Worm (Caenorhabditis elegans) whole organism, L1 larva: ENCODE data around the gene Y73C8C.12.
"Not testable (repeated sequence)": the region's sequence is repeated elsewhere in the genome, so short reads cannot be mapped to it uniquely, and the experiment has no call there.

ENCODE experiments used
- C04F5.9 ChIP-seq: sonication (generic microtip); optimal IDR thresholded peaks from 2 replicates; lab custom pipeline; 2016; ENCODE audit warnings: missing genetic modification characterization, missing compliant biosample characterization
- C16A3.4 ChIP-seq: fragments of 150-350 bp; optimal IDR thresholded peaks from 2 replicates; lab custom pipeline; 2014; ENCODE audit warnings: missing biosample characterization, missing genetic modification characterization
- F16B12.6 ChIP-seq: fragments of 150-350 bp; optimal IDR thresholded peaks from 2 replicates; lab custom pipeline; 2014; ENCODE audit warnings: missing biosample characterization, missing genetic modification characterization
- alr-1 ChIP-seq: fragments of 200-800 bp; sonication (Bioruptor generic); optimal IDR thresholded peaks from 2 replicates; lab custom pipeline; 2018; ENCODE audit warnings: borderline replicate concordance, mild to moderate bottlenecking, missing genetic modification characterization, missing compliant biosample characterization
- aly-2 ChIP-seq: fragments of 150-350 bp; optimal IDR thresholded peaks from 2 replicates; lab custom pipeline; 2014; ENCODE audit warnings: missing biosample characterization, missing genetic modification characterization
- ceh-63 ChIP-seq: fragments of 200-800 bp; sonication (Bioruptor generic); optimal IDR thresholded peaks from 2 replicates; lab custom pipeline; 2018; ENCODE audit warnings: mild to moderate bottlenecking, missing genetic modification characterization, missing compliant biosample characterization
- ceh-8 ChIP-seq: fragments of 200-800 bp; sonication (Bioruptor generic); optimal IDR thresholded peaks from 2 replicates; lab custom pipeline; 2018; ENCODE audit warnings: mild to moderate bottlenecking, missing genetic modification characterization, moderate library complexity, missing compliant biosample characterization
- ceh-82 ChIP-seq, 3 experiments: fragments of 150-350 bp in 1 of 3; sonication (generic microtip) in 2 of 3; optimal IDR thresholded peaks; 2 replicates each; lab custom pipeline; 2014 to 2017; ENCODE audit warnings: missing biosample characterization in 3 of 3, missing genetic modification characterization in 3 of 3
- ceh-88 ChIP-seq: fragments of 200-800 bp; sonication (Bioruptor generic); IDR thresholded peaks from 2 replicates; pipeline ENCODE4 v1.3.6; 2022; ENCODE audit warnings: missing genetic modification characterization, missing compliant biosample characterization
- ceh-90 ChIP-seq: sonication (generic microtip); optimal IDR thresholded peaks from 2 replicates; lab custom pipeline; 2016; ENCODE audit warnings: missing genetic modification characterization, missing compliant biosample characterization
- ces-1 ChIP-seq: fragments of 150-350 bp; optimal IDR thresholded peaks from 2 replicates; lab custom pipeline; 2014; ENCODE audit warnings: missing biosample characterization, missing genetic modification reagents, missing genetic modification characterization
- dpl-1 ChIP-seq, 3 experiments: fragments of 150-350 bp in 2 of 3; sonication (generic microtip) in 1 of 3; optimal IDR thresholded peaks; 2 replicates each; lab custom pipeline; 2014 to 2017; ENCODE audit warnings: missing biosample characterization in 3 of 3, missing genetic modification characterization in 3 of 3, missing genetic modification reagents in 3 of 3
- dsc-1 ChIP-seq: sonication (generic microtip); optimal IDR thresholded peaks from 2 replicates; lab custom pipeline; 2016; ENCODE audit warnings: mild to moderate bottlenecking, missing genetic modification characterization, missing compliant biosample characterization
- efl-3 ChIP-seq: fragments of 200-800 bp; sonication (Bioruptor generic); optimal IDR thresholded peaks from 2 replicates; lab custom pipeline; 2018; ENCODE audit warnings: mild to moderate bottlenecking, missing genetic modification characterization, missing compliant biosample characterization
- egl-13 ChIP-seq: sonication (generic microtip); optimal IDR thresholded peaks from 2 replicates; lab custom pipeline; 2016; ENCODE audit warnings: missing genotype, missing genetic modification reagents, missing genetic modification characterization, missing compliant biosample characterization
- elt-2 ChIP-seq: sonication (generic microtip); optimal IDR thresholded peaks from 2 replicates; lab custom pipeline; 2016; ENCODE audit warnings: missing genetic modification characterization, mild to moderate bottlenecking, inconsistent platforms, missing compliant biosample characterization, missing genetic modification reagents
- ets-5 ChIP-seq: fragments of 200-800 bp; sonication (Bioruptor generic); IDR thresholded peaks from 2 replicates; pipeline ENCODE4 v1.3.6; 2022; ENCODE audit warnings: missing genetic modification characterization, missing compliant biosample characterization
- fkh-10 ChIP-seq: sonication (generic microtip); optimal IDR thresholded peaks from 2 replicates; lab custom pipeline; 2017; ENCODE audit warnings: missing biosample characterization, missing genetic modification reagents, missing genetic modification characterization
- hlh-17 ChIP-seq: fragments of 200-800 bp; sonication (Bioruptor generic); optimal IDR thresholded peaks from 2 replicates; lab custom pipeline; 2018; ENCODE audit warnings: missing genetic modification characterization, mild to moderate bottlenecking, missing compliant biosample characterization, moderate library complexity, borderline replicate concordance
- lin-13 ChIP-seq: fragments of 150-350 bp; optimal IDR thresholded peaks from 2 replicates; lab custom pipeline; 2014; ENCODE audit warnings: missing biosample characterization, missing genetic modification reagents, missing genetic modification characterization
- lin-14 ChIP-seq: fragments of 200-800 bp; sonication (Bioruptor generic); optimal IDR thresholded peaks from 2 replicates; lab custom pipeline; 2018; ENCODE audit warnings: mild to moderate bottlenecking, missing genetic modification characterization, moderate library complexity, missing compliant biosample characterization
- mef-2 ChIP-seq: fragments of 150-350 bp; optimal IDR thresholded peaks from 2 replicates; lab custom pipeline; 2014; ENCODE audit warnings: missing biosample characterization, missing genetic modification characterization
- nhr-19 ChIP-seq: fragments of 200-800 bp; sonication (Bioruptor generic); conservative IDR thresholded peaks from 2 replicates; pipeline ENCODE4 v1.3.6; 2022; ENCODE audit warnings: missing genetic modification characterization, missing compliant biosample characterization
- nhr-47 ChIP-seq: sonication (generic microtip); optimal IDR thresholded peaks from 2 replicates; lab custom pipeline; 2016; ENCODE audit warnings: mild to moderate bottlenecking, missing genetic modification characterization, moderate library complexity, missing compliant biosample characterization
- nhr-77 ChIP-seq: fragments of 150-350 bp; optimal IDR thresholded peaks from 2 replicates; lab custom pipeline; 2014; ENCODE audit warnings: missing biosample characterization, missing genetic modification characterization
- nhr-85 ChIP-seq: sonication (generic microtip); peaks from one replicate; lab custom pipeline; 2016; ENCODE audit warnings: missing genetic modification characterization, inconsistent platforms, missing compliant biosample characterization
- nhr-90 ChIP-seq: sonication (generic microtip); optimal IDR thresholded peaks from 2 replicates; lab custom pipeline; 2016; ENCODE audit warnings: mild to moderate bottlenecking, missing genetic modification characterization, missing compliant biosample characterization; ENCODE audit not compliant: poor library complexity
- pqm-1 ChIP-seq: sonication (generic microtip); optimal IDR thresholded peaks from 3 replicates; lab custom pipeline; 2017; ENCODE audit warnings: missing biosample characterization, missing genetic modification characterization
- rnt-1 ChIP-seq: sonication (generic microtip); optimal IDR thresholded peaks from 2 replicates; lab custom pipeline; 2016; ENCODE audit warnings: mild to moderate bottlenecking, missing genetic modification characterization, moderate library complexity, missing compliant biosample characterization
- snpc-4 ChIP-seq: fragments of 150-350 bp; optimal IDR thresholded peaks from 2 replicates; lab custom pipeline; 2014; ENCODE audit warnings: missing biosample characterization, missing genetic modification characterization
- snu-23 ChIP-seq: sonication (generic microtip); optimal IDR thresholded peaks from 2 replicates; lab custom pipeline; 2016; ENCODE audit warnings: missing genetic modification characterization, missing compliant biosample characterization
- sox-4 ChIP-seq: sonication (generic microtip); optimal IDR thresholded peaks from 2 replicates; lab custom pipeline; 2016; ENCODE audit warnings: missing genetic modification characterization, missing compliant biosample characterization
- sup-37 ChIP-seq: fragments of 200-800 bp; sonication (Bioruptor generic); optimal IDR thresholded peaks from 2 replicates; lab custom pipeline; 2018; ENCODE audit warnings: mild to moderate bottlenecking, missing genetic modification characterization, missing compliant biosample characterization
- swsn-7 ChIP-seq: sonication (generic microtip); optimal IDR thresholded peaks from 2 replicates; lab custom pipeline; 2016; ENCODE audit warnings: missing genetic modification characterization, missing compliant biosample characterization
- unc-62 ChIP-seq: fragments of 150-350 bp; optimal IDR thresholded peaks from 2 replicates; lab custom pipeline; 2014; ENCODE audit warnings: missing biosample characterization, missing genetic modification reagents, missing genetic modification characterization
- vab-15 ChIP-seq: sonication (generic microtip); optimal IDR thresholded peaks from 2 replicates; lab custom pipeline; 2017; ENCODE audit warnings: missing genotype, mild to moderate bottlenecking, missing genetic modification characterization, missing compliant biosample characterization
- zip-4 ChIP-seq: fragments of 200-800 bp; sonication (Bioruptor generic); optimal IDR thresholded peaks from 2 replicates; lab custom pipeline; 2018; ENCODE audit warnings: mild to moderate bottlenecking, missing genetic modification characterization, moderate library complexity, missing compliant biosample characterization
- ztf-4 ChIP-seq: fragments of 150-350 bp; optimal IDR thresholded peaks from 2 replicates; lab custom pipeline; 2014; ENCODE audit warnings: missing biosample characterization, missing genetic modification characterization

Gene Y73C8C.12

ce11 chrV:3102049-3102448 is 23.0 kb upstream of the Y73C8C.12 start, which contains the start of gene Y73C8C.4:
TSS of gene Y73C8C.4 (minus strand) at chrV:3102149.
- not testable (repeated sequence) for TF ChIP-seq F16B12.6; sox-4 (tag; lab: Kevin White, UChicago); swsn-7 (tag; lab: Kevin White, UChicago)

- no peak for TF ChIP-seq rnt-1 (tag; lab: Kevin White, UChicago)
- no peak for TF ChIP-seq aly-2 (tag; lab: Kevin White, UChicago)
- TF ChIP-seq efl-3 (GFP tag; lab: Kevin White, UChicago) = no peak
- TF ChIP-seq dsc-1 (tag; lab: Kevin White, UChicago) = no peak
- TF ChIP-seq elt-2 (tag; lab: Kevin White, UChicago) = no peak
- no peak for TF ChIP-seq F16B12.6
- no peak for TF ChIP-seq egl-13 (tag; lab: Kevin White, UChicago)
- no peak for TF ChIP-seq vab-15 (tag; lab: Kevin White, UChicago)
- no peak for TF ChIP-seq lin-14 (GFP tag; lab: Kevin White, UChicago)
- no peak for TF ChIP-seq nhr-47 (tag; lab: Kevin White, UChicago)
- no peak for TF ChIP-seq ceh-90 (tag; lab: Kevin White, UChicago)
Observed at ce11 chrV:3104134-3104533, 20.9 kb upstream of the Y73C8C.12 start, which contains the start of gene str-66. TSS of gene str-66 (minus strand) at chrV:3104234.

- TF ChIP-seq ceh-88 (GFP tag; lab: Robert Waterston, UW) (no peak), zip-4 (GFP tag; lab: Kevin White, UChicago) (no peak), ceh-82 (tag; optimal IDR thresholded peaks at IDR 0.05; lab: Kevin White, UChicago) (no peak), egl-13 (tag; lab: Kevin White, UChicago) (no peak), ces-1 (GFP tag; lab: Kevin White, UChicago) (no peak), mef-2 (tag; lab: Kevin White, UChicago) (no peak), nhr-77 (no peak), snpc-4 (tag; lab: Kevin White, UChicago) (no peak), lin-13 (no peak), pqm-1 (tag; lab: Kevin White, UChicago) (no peak), lin-14 (GFP tag; lab: Kevin White, UChicago) (no peak), ceh-63 (no peak)
Observed at ce11 chrV:3105810-3106209, 19.2 kb upstream of the Y73C8C.12 start, which contains the start of gene str-69. TSS of gene str-69 (minus strand) at chrV:3105910.

ce11 chrV:3106785-3107184 is 18.2 kb upstream of the Y73C8C.12 start:
- TF ChIP-seq pqm-1 (tag; lab: Kevin White, UChicago) (no peak), C04F5.9 (tag; lab: Kevin White, UChicago) (no peak), snpc-4 (tag; lab: Kevin White, UChicago) (peak; percentile 25), hlh-17 (GFP tag; lab: Kevin White, UChicago) (no peak), ceh-8 (GFP tag; lab: Kevin White, UChicago) (no peak), fkh-10 (no peak)

- TF ChIP-seq nhr-19 (GFP tag; lab: Robert Waterston, UW) (no peak), aly-2 (tag; lab: Kevin White, UChicago) (no peak), sup-37 (GFP tag; lab: Kevin White, UChicago) (no peak), C16A3.4 (no peak), fkh-10 (no peak), ets-5 (GFP tag; lab: Robert Waterston, UW) (no peak), mef-2 (tag; lab: Kevin White, UChicago) (no peak), nhr-85 (tag; lab: Kevin White, UChicago) (no peak), unc-62 (no peak), ceh-63 (no peak), ztf-4 (tag; lab: Kevin White, UChicago) (no peak), nhr-90 (tag; lab: Kevin White, UChicago) (no peak), pqm-1 (tag; lab: Kevin White, UChicago) (no peak), alr-1 (tag; lab: Kevin White, UChicago) (no peak), dpl-1 (GFP tag; optimal IDR thresholded peaks at IDR 0.05; lab: Kevin White, UChicago) (no peak), ceh-88 (GFP tag; lab: Robert Waterston, UW) (no peak), sox-4 (tag; lab: Kevin White, UChicago) (no peak), snu-23 (no peak)
- TF ChIP-seq, all 84 proteins: peak for 0
Observed at ce11 chrV:3107450-3107849, 17.6 kb upstream of the Y73C8C.12 start, which contains the start of gene str-68. TSS of gene str-68 (minus strand) at chrV:3107550.
